Fruit fly (Drosophila melanogaster) S2 (cell line): ENCODE results near the gene m.

Experiments
- CG8478 ChIP-seq: fragments of >200 bp; optimal IDR thresholded peaks from 2 replicates; lab custom pipeline; 2018
- CTCF ChIP-seq, 2 experiments: fragments of >200 bp; optimal IDR thresholded peaks; 2 replicates each; lab custom pipeline; 2018

DNA sequence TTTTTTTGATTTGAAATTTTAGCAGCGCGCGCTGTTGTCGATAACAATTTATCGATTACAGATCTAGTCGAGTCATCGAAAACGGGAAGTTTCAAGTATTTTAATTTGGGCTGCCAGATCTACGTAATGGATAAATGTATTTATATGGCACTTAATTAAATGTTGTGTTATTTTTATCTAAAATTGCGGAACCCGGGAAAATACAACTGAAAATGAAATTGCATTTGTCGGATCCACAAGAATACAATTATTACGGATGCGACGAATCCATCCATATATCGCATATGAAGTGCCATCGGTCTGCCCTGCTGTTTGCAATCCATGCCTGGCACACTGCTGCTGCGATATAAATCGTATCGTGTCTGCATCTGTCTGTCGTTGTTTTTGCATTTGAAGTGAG lies 33.9 kb upstream of the m start, which contains the start of gene Tango10:
- TF ChIP-seq CG8478 (lab: Kevin White, UChicago) (no peak), CTCF (optimal IDR thresholded peaks at IDR 0.05; lab: Kevin White, UChicago) (no peak)
